Worm (Caenorhabditis elegans) whole organism, midembryonic: ENCODE measurements around the gene egl-21.
A peak's percentile ranks its signal among the peaks of the same experiment; 100 is the strongest.

ENCODE experiments used
- T22C8.4 ChIP-seq: fragments of 200-800 bp; sonication (Bioruptor generic); IDR thresholded peaks from 2 replicates; pipeline ENCODE4 v1.3.6; 2022; ENCODE audit warnings: missing genetic modification characterization, missing compliant biosample characterization
- cog-1 ChIP-seq: sonication (generic microtip); optimal IDR thresholded peaks from 2 replicates; lab custom pipeline; 2016; ENCODE audit warnings: missing genetic modification characterization, missing compliant biosample characterization
- flt-1 ChIP-seq: fragments of 200-800 bp; sonication (Bioruptor generic); IDR thresholded peaks from 2 replicates; pipeline ENCODE4 v1.3.6; 2022; ENCODE audit warnings: missing genetic modification characterization, missing compliant biosample characterization
- klf-2 ChIP-seq: fragments of 200-800 bp; sonication (Bioruptor generic); conservative IDR thresholded peaks from 2 replicates; pipeline ENCODE4 v1.3.6; 2022; ENCODE audit warnings: missing genetic modification reagents, missing genetic modification characterization, missing compliant biosample characterization
- med-1 ChIP-seq: sonication (generic microtip); optimal IDR thresholded peaks from 2 replicates; lab custom pipeline; 2017; ENCODE audit warnings: missing genetic modification characterization, mild to moderate bottlenecking, missing compliant biosample characterization, antibody characterized with exemption, missing genetic modification reagents; ENCODE audit not compliant: insufficient read depth
- ref-1 ChIP-seq: fragments of 200-800 bp; sonication (Bioruptor generic); conservative IDR thresholded peaks from 2 replicates; pipeline ENCODE4 v1.3.6; 2022; ENCODE audit warnings: missing genetic modification reagents, missing genetic modification characterization, missing compliant biosample characterization
- tab-1 ChIP-seq: fragments of 200-800 bp; sonication (Bioruptor generic); IDR thresholded peaks from 2 replicates; pipeline ENCODE4 v1.3.6; 2022; ENCODE audit warnings: missing genetic modification characterization, missing compliant biosample characterization
- ztf-23 ChIP-seq: fragments of 200-800 bp; sonication (Bioruptor generic); IDR thresholded peaks from 2 replicates; pipeline ENCODE4 v1.3.6; 2022; ENCODE audit warnings: missing genetic modification reagents, missing genetic modification characterization, missing compliant biosample characterization
- ztf-29 ChIP-seq: fragments of 200-800 bp; sonication (Bioruptor generic); IDR thresholded peaks from 2 replicates; pipeline ENCODE4 v1.3.6; 2022; ENCODE audit warnings: missing genetic modification reagents, missing genetic modification characterization, missing compliant biosample characterization

Gene egl-21

ce11 chrIV:10507586-10507985 lies 25.9 kb upstream of the egl-21 start:
- TF ChIP-seq T22C8.4 (GFP tag; lab: Robert Waterston, UW) (no peak), ztf-23 (GFP tag; lab: Robert Waterston, UW) (no peak), cog-1 (tag; lab: Kevin White, UChicago) (no peak), med-1 (no peak)

DNA sequence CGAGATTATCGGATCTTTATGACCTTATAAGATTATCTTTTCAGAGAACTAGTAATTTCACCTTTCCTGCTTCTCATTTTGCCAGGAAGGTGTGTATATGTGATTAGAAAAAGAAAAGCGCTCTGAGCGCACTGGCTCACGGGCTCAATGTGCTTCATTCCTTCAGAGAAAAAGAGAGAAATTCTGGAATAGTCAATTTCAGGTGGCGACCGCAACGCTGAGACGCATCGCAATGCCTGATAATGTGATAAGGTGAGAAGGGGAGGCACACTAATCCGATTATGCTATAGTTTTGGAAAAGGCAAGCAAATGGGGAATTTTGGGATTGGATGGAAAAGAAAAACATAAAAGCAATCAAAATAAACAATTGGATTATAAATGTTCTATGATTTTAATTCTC lies 24.4 kb upstream of the egl-21 start:
- TF ChIP-seq cog-1 (tag; lab: Kevin White, UChicago), result no peak
- TF ChIP-seq med-1, result no peak
- TF ChIP-seq T22C8.4 (GFP tag; lab: Robert Waterston, UW), result no peak
- TF ChIP-seq tab-1, result no peak
- no peak for TF ChIP-seq ztf-29 (GFP tag; lab: Robert Waterston, UW)
- no peak for TF ChIP-seq flt-1
- TF ChIP-seq klf-2 (GFP tag; lab: Robert Waterston, UW), result no peak
- no peak for TF ChIP-seq ztf-23 (GFP tag; lab: Robert Waterston, UW)
- no peak for TF ChIP-seq ref-1

- TF ChIP-seq flt-1 (0 out of 2 replicates have a peak, but pooled peaks have one; percentile 11), ref-1 (no peak)
Measured at ce11 chrIV:10505016-10505415, 23.4 kb upstream of the egl-21 start.

DNA sequence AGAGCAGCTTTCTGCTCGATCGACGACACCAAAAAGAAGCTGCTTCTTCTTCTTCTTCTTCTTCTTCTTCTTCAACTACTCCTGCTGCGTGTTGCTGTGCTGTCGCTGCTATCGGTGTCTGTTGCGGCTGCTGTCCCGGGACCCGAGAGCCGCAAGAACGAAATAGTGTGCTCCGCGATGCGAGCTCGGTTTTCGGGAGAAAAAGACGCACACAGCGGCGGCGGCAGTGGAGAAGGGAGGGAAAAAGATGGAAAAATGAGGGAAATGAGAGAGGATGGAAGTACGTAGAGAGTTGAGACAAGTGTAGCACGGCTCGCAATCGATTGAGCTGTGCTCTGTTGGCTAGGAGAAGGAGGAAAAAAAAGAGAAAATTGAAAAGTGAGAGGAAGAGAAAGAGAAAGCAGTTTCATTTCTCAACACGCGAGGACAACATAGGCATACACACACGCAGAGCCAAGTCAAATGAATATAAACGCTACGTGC lies 22.1 kb upstream of the egl-21 start:
- TF ChIP-seq klf-2 (GFP tag; lab: Robert Waterston, UW) (no peak), ztf-29 (GFP tag; lab: Robert Waterston, UW) (no peak), ref-1 (no peak), tab-1 (no peak), T22C8.4 (GFP tag; lab: Robert Waterston, UW) (peak; percentile 75), cog-1 (tag; lab: Kevin White, UChicago) (peak; percentile 38), med-1 (no peak)

DNA sequence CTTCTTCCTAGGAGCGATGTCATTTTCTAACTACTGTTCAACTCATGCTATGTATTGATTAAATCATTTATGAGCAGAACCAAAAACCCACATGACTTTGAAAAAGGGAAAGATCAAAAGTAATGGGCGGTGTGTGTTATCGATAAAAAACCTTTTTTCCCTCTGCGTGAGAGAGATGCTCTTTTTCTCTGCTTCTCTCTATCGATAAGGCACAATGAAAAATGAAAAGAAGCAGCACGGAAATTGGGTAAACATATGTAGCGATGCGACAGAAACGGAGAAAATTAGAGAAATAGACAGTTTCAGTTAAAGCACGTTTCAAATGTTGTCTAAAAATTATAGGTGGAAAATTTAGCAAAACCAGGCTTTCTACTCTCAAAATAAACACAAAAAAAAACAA lies 20.7 kb upstream of the egl-21 start:
- no peak for TF ChIP-seq T22C8.4 (GFP tag; lab: Robert Waterston, UW)
- TF ChIP-seq med-1, result no peak
- no peak for TF ChIP-seq flt-1

DNA sequence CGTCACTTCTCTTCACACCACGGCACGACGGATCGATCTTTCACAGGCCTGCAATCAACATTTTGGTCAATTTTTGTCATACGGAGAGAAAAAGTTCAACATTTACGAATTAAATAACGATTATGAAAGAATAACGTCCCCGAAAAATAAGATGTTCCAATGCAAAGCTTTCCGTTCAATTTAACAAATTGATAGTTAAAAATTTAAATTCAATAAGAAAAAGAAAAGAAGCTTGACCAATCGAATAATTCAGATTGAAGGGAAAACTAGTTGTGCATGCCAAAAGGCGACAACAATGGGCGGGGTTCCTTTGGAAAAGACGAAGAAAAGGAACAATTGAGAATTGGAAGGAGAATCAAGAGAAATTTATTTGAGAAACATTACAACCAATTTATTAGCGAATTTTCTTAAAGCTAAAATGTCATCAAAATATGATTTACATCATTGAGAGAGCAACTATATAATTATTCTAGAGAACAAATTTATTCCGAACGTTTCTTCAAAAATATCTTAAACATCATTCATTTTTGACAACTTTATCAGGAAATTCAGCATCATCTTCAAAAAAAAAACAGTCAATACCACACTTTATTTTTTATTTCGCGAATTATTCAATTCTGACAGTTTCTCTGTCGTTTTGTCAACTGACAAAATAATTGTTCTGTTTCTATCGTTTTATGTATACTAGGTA lies 20.1 kb upstream of the egl-21 start, which contains the start of gene tax-6:
Gene tax-6 (minus strand): TSS at position 51 of the 691 bp plus-strand sequence.
- TF ChIP-seq flt-1 (no peak), ztf-23 (GFP tag; lab: Robert Waterston, UW) (no peak), cog-1 (tag; lab: Kevin White, UChicago) (no peak), med-1 (no peak), tab-1 (no peak), ztf-29 (GFP tag; lab: Robert Waterston, UW) (no peak), ref-1 (no peak), T22C8.4 (GFP tag; lab: Robert Waterston, UW) (no peak), klf-2 (GFP tag; lab: Robert Waterston, UW) (no peak)

DNA sequence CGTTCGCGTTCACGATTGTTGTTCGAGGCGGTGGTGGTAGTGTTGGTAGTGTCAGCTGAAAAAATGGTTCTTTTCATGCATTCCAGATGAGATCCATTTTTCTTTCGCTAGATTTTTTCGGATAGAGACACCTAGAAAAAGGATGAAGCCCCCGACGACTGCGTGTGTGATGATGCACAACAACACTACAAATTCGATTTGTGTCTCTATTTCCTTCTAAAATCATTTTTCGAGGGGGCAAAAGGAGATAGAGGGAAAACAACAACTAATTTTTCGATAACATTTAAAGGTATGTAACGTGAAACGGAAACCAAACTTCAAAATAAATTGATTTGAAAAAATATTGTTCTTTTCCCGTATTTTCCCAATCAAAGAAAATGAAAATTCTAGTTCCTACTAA lies 18.8 kb upstream of the egl-21 start:
- no peak for TF ChIP-seq cog-1 (tag; lab: Kevin White, UChicago)
- TF ChIP-seq klf-2 (GFP tag; lab: Robert Waterston, UW), result no peak
- TF ChIP-seq tab-1, result no peak

ce11 chrIV:10499948-10500356 lies 18.3 kb upstream of the egl-21 start:
- TF ChIP-seq tab-1 (no peak), ztf-23 (GFP tag; lab: Robert Waterston, UW) (0 out of 2 replicates have a peak, but pooled peaks have one; percentile 43)

DNA sequence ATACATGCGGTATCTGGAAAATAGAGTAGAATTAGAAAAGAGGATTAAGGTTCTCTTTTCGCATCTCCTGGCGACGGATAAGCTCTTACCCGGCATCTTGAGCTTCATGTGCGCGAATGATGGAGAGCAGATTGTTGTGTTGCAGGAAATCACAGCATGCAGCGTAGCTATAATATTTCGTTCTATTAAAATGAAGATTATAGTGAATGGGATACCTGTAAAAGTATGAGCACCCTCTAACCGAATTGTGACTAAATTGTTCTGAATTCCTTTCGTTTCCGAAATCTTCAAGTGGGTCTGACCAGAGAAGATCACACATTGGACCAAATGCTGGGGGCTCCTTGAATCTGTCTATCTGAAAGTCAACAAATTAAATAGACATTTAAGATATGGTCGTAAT lies 16.8 kb upstream of the egl-21 start:
- TF ChIP-seq tab-1 (no peak), med-1 (no peak), ztf-29 (GFP tag; lab: Robert Waterston, UW) (no peak), ref-1 (no peak), flt-1 (no peak), cog-1 (tag; lab: Kevin White, UChicago) (no peak), klf-2 (GFP tag; lab: Robert Waterston, UW) (no peak), T22C8.4 (GFP tag; lab: Robert Waterston, UW) (no peak), ztf-23 (GFP tag; lab: Robert Waterston, UW) (no peak)

ce11 chrIV:10489409-10489808 lies 7.8 kb upstream of the egl-21 start:
- TF ChIP-seq ztf-29 (GFP tag; lab: Robert Waterston, UW), result no peak
- TF ChIP-seq ztf-23 (GFP tag; lab: Robert Waterston, UW), result no peak
- no peak for TF ChIP-seq cog-1 (tag; lab: Kevin White, UChicago)
- TF ChIP-seq T22C8.4 (GFP tag; lab: Robert Waterston, UW), result no peak
- no peak for TF ChIP-seq med-1
- no peak for TF ChIP-seq klf-2 (GFP tag; lab: Robert Waterston, UW)
- no peak for TF ChIP-seq flt-1
- no peak for TF ChIP-seq ref-1
- no peak for TF ChIP-seq tab-1

DNA sequence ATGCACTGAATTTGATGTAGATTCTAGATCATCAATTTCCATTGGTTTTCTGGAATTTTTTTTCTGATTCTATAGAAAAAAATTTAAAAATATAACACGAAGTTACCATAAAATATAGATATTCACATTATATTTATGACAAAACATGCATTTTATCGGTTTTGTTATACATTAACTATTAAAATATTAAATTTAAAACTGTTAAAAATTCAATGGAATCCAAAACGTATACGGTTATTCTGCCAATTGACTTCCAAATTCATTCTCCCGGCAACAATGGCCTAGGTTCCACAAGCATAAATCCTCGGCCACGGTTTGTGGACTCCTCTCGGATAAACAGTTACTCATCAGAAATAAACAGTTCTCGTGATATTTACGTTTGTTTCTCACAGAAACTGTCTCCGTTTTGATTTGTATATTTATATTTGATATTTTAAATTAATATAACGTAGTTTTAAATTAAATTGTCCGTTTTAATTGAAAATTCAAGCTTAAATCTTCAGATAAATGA lies 2.0 kb upstream of the egl-21 start, which contains the start of the genes F01D4.5 and ced-5:
Gene F01D4.5 (minus strand): TSS at position 51 of the 511 bp plus-strand sequence.
Gene ced-5 (plus strand): TSS at position 504 of the 511 bp plus-strand sequence.
- TF ChIP-seq tab-1, result no peak
- peak; percentile 42; the same call in 1 of the 2 replicates for TF ChIP-seq ztf-23 (GFP tag; lab: Robert Waterston, UW)
- TF ChIP-seq T22C8.4 (GFP tag; lab: Robert Waterston, UW), result 0 out of 2 replicates have a peak, but pooled peaks have one; percentile 18
- TF ChIP-seq flt-1, result peak; percentile 83
- peak; percentile 64 for TF ChIP-seq cog-1 (tag; lab: Kevin White, UChicago)
- TF ChIP-seq ztf-29 (GFP tag; lab: Robert Waterston, UW), result no peak
- TF ChIP-seq klf-2 (GFP tag; lab: Robert Waterston, UW), result no peak
